Worm (Caenorhabditis elegans) whole organism, L1 larva: ENCODE data around the gene nhr-211.

Experiments
- C34B4.2 ChIP-seq: sonication (generic microtip); optimal IDR thresholded peaks from 2 replicates; lab custom pipeline; 2017; ENCODE audit warnings: mild to moderate bottlenecking, missing genetic modification characterization, missing compliant biosample characterization
- ama-1 ChIP-seq: fragments of 150-350 bp; optimal IDR thresholded peaks from 2 replicates; lab custom pipeline; 2014
- ceh-8 ChIP-seq: fragments of 200-800 bp; sonication (Bioruptor generic); optimal IDR thresholded peaks from 2 replicates; lab custom pipeline; 2018; ENCODE audit warnings: mild to moderate bottlenecking, missing genetic modification characterization, moderate library complexity, missing compliant biosample characterization
- ceh-82 ChIP-seq, 3 experiments: fragments of 150-350 bp in 1 of 3; sonication (generic microtip) in 2 of 3; optimal IDR thresholded peaks; 2 replicates each; lab custom pipeline; 2014 to 2017; ENCODE audit warnings: missing biosample characterization in 3 of 3, missing genetic modification characterization in 3 of 3
- ceh-88 ChIP-seq: fragments of 200-800 bp; sonication (Bioruptor generic); IDR thresholded peaks from 2 replicates; pipeline ENCODE4 v1.3.6; 2022; ENCODE audit warnings: missing genetic modification characterization, missing compliant biosample characterization
- ceh-90 ChIP-seq: sonication (generic microtip); optimal IDR thresholded peaks from 2 replicates; lab custom pipeline; 2016; ENCODE audit warnings: missing genetic modification characterization, missing compliant biosample characterization
- efl-1 ChIP-seq, 4 experiments: fragments of 150-350 bp; optimal IDR thresholded peaks in 3 of 4; peaks in 1 of 4; 1 replicate in 1 of 4; 2 replicates in 3 of 4; lab custom pipeline; 2014; ENCODE audit warnings: missing biosample characterization in 2 of 4, missing genetic modification characterization in 2 of 4, missing genetic modification reagents in 2 of 4
- elt-2 ChIP-seq: sonication (generic microtip); optimal IDR thresholded peaks from 2 replicates; lab custom pipeline; 2016; ENCODE audit warnings: missing genetic modification characterization, mild to moderate bottlenecking, inconsistent platforms, missing compliant biosample characterization, missing genetic modification reagents
- elt-3 ChIP-seq, 6 experiments: fragments of 150-350 bp in 1 of 6; sonication (generic microtip); optimal IDR thresholded peaks; 2 replicates each; lab custom pipeline; 2017 to 2018; ENCODE audit warnings: missing biosample characterization in 6 of 6, missing genetic modification characterization in 6 of 6, inconsistent platforms in 1 of 6
- ets-5 ChIP-seq: fragments of 200-800 bp; sonication (Bioruptor generic); IDR thresholded peaks from 2 replicates; pipeline ENCODE4 v1.3.6; 2022; ENCODE audit warnings: missing genetic modification characterization, missing compliant biosample characterization
- fkh-4 ChIP-seq: sonication (generic microtip); optimal IDR thresholded peaks from 2 replicates; lab custom pipeline; 2016; ENCODE audit warnings: missing compliant biosample characterization, missing genetic modification characterization, borderline replicate concordance
- fkh-8 ChIP-seq: sonication (generic microtip); optimal IDR thresholded peaks from 2 replicates; lab custom pipeline; 2016; ENCODE audit warnings: mild to moderate bottlenecking, missing genetic modification characterization, missing compliant biosample characterization
- fos-1 ChIP-seq: fragments of 150-350 bp; optimal IDR thresholded peaks from 2 replicates; lab custom pipeline; 2014; ENCODE audit warnings: missing biosample characterization, missing genetic modification characterization
- hlh-17 ChIP-seq: fragments of 200-800 bp; sonication (Bioruptor generic); optimal IDR thresholded peaks from 2 replicates; lab custom pipeline; 2018; ENCODE audit warnings: missing genetic modification characterization, mild to moderate bottlenecking, missing compliant biosample characterization, moderate library complexity, borderline replicate concordance
- hlh-4 ChIP-seq: sonication (generic microtip); optimal IDR thresholded peaks from 2 replicates; lab custom pipeline; 2016; ENCODE audit warnings: mild to moderate bottlenecking, missing genetic modification characterization, missing compliant biosample characterization
- lin-14 ChIP-seq: fragments of 200-800 bp; sonication (Bioruptor generic); optimal IDR thresholded peaks from 2 replicates; lab custom pipeline; 2018; ENCODE audit warnings: mild to moderate bottlenecking, missing genetic modification characterization, moderate library complexity, missing compliant biosample characterization
- lin-35 ChIP-seq, 2 experiments: fragments of 150-350 bp; optimal IDR thresholded peaks; 2 replicates each; lab custom pipeline; 2014; ENCODE audit warnings: missing biosample characterization in 2 of 2, missing genetic modification characterization in 2 of 2, missing genetic modification reagents in 2 of 2
- lin-39 ChIP-seq: fragments of 150-350 bp; optimal IDR thresholded peaks from 2 replicates; lab custom pipeline; 2014; ENCODE audit warnings: missing biosample characterization, missing genetic modification reagents, missing genetic modification characterization
- mef-2 ChIP-seq: fragments of 150-350 bp; optimal IDR thresholded peaks from 2 replicates; lab custom pipeline; 2014; ENCODE audit warnings: missing biosample characterization, missing genetic modification characterization
- nhr-11 ChIP-seq: fragments of 150-350 bp; optimal IDR thresholded peaks from 2 replicates; lab custom pipeline; 2014; ENCODE audit warnings: missing biosample characterization, missing genetic modification characterization
- nhr-19 ChIP-seq: fragments of 200-800 bp; sonication (Bioruptor generic); conservative IDR thresholded peaks from 2 replicates; pipeline ENCODE4 v1.3.6; 2022; ENCODE audit warnings: missing genetic modification characterization, missing compliant biosample characterization
- nhr-20 ChIP-seq: sonication (generic microtip); optimal IDR thresholded peaks from 2 replicates; lab custom pipeline; 2016; ENCODE audit warnings: mild to moderate bottlenecking, missing genetic modification characterization, missing compliant biosample characterization
- nhr-237 ChIP-seq: fragments of 150-350 bp; optimal IDR thresholded peaks from 2 replicates; lab custom pipeline; 2014; ENCODE audit warnings: missing biosample characterization, missing genetic modification characterization
- nhr-47 ChIP-seq: sonication (generic microtip); optimal IDR thresholded peaks from 2 replicates; lab custom pipeline; 2016; ENCODE audit warnings: mild to moderate bottlenecking, missing genetic modification characterization, moderate library complexity, missing compliant biosample characterization
- nhr-71 ChIP-seq: sonication (generic microtip); optimal IDR thresholded peaks from 2 replicates; lab custom pipeline; 2016; ENCODE audit warnings: mild to moderate bottlenecking, missing genetic modification characterization, moderate library complexity, missing compliant biosample characterization
- nhr-85 ChIP-seq: sonication (generic microtip); peaks from one replicate; lab custom pipeline; 2016; ENCODE audit warnings: missing genetic modification characterization, inconsistent platforms, missing compliant biosample characterization
- pqm-1 ChIP-seq: sonication (generic microtip); optimal IDR thresholded peaks from 3 replicates; lab custom pipeline; 2017; ENCODE audit warnings: missing biosample characterization, missing genetic modification characterization
- rnt-1 ChIP-seq: sonication (generic microtip); optimal IDR thresholded peaks from 2 replicates; lab custom pipeline; 2016; ENCODE audit warnings: mild to moderate bottlenecking, missing genetic modification characterization, moderate library complexity, missing compliant biosample characterization
- sup-37 ChIP-seq: fragments of 200-800 bp; sonication (Bioruptor generic); optimal IDR thresholded peaks from 2 replicates; lab custom pipeline; 2018; ENCODE audit warnings: mild to moderate bottlenecking, missing genetic modification characterization, missing compliant biosample characterization
- unc-130 ChIP-seq: fragments of 150-350 bp; optimal IDR thresholded peaks from 2 replicates; lab custom pipeline; 2017; ENCODE audit warnings: missing biosample characterization, missing genetic modification characterization, inconsistent platforms
- unc-30 ChIP-seq: sonication (generic microtip); optimal IDR thresholded peaks from 2 replicates; lab custom pipeline; 2017; ENCODE audit warnings: missing biosample characterization, missing genetic modification characterization
- unc-62 ChIP-seq: fragments of 150-350 bp; optimal IDR thresholded peaks from 2 replicates; lab custom pipeline; 2014; ENCODE audit warnings: missing biosample characterization, missing genetic modification reagents, missing genetic modification characterization
- xbp-1 ChIP-seq: sonication (generic microtip); optimal IDR thresholded peaks from 2 replicates; lab custom pipeline; 2016; ENCODE audit warnings: missing genetic modification characterization, missing compliant biosample characterization
- zip-4 ChIP-seq: fragments of 200-800 bp; sonication (Bioruptor generic); optimal IDR thresholded peaks from 2 replicates; lab custom pipeline; 2018; ENCODE audit warnings: mild to moderate bottlenecking, missing genetic modification characterization, moderate library complexity, missing compliant biosample characterization
- ztf-11 ChIP-seq, 2 experiments: sonication (generic microtip); optimal IDR thresholded peaks; 2 replicates each; lab custom pipeline; 2016 to 2017; ENCODE audit warnings: missing genetic modification characterization in 2 of 2, missing biosample characterization in 1 of 2, missing compliant biosample characterization in 1 of 2

Gene nhr-211

ce11 chrV:465355-465754, 21.4 kb upstream of the nhr-211 start (continued):
- TF ChIP-seq ceh-82 (tag; optimal IDR thresholded peaks at IDR 0.05; lab: Kevin White, UChicago) (no peak), unc-130 (tag; lab: Kevin White, UChicago) (no peak), nhr-237 (tag; lab: Kevin White, UChicago) (no peak), C34B4.2 (no peak), nhr-71 (tag; lab: Kevin White, UChicago) (peak; percentile 45), nhr-11 (tag; lab: Kevin White, UChicago) (no peak), hlh-17 (GFP tag; lab: Kevin White, UChicago) (no peak)

ce11 chrV:467507-467906, 19.3 kb upstream of the nhr-211 start:
- TF ChIP-seq efl-1 (optimal IDR thresholded peaks at IDR 0.05; lab: Kevin White, UChicago) (no peak), efl-1 (GFP tag; optimal IDR thresholded peaks at IDR 0.05 in 1 of 2; lab: Kevin White, UChicago) (peak in 1 of 2 experiments; percentile 85), ets-5 (GFP tag; lab: Robert Waterston, UW) (no peak)
- TF ChIP-seq, all 84 proteins: peak for 1

- TF ChIP-seq nhr-237 (tag; lab: Kevin White, UChicago), result no peak
- TF ChIP-seq fkh-8 (tag; lab: Kevin White, UChicago), result peak; percentile 14
These were observed 18.3 kb upstream of the nhr-211 start, which contains the start of gene srbc-57 for ce11 chrV:468460-468859. Gene srbc-57, minus strand, starts transcription at chrV:468560.

ce11 chrV:472589-472988, 14.2 kb upstream of the nhr-211 start, which contains the start of gene srt-31:
Gene srt-31, plus strand, starts transcription at chrV:472889.
- TF ChIP-seq elt-3 (tag; optimal IDR thresholded peaks at IDR 0.05; lab: Kevin White, UChicago), result no peak
- TF ChIP-seq ceh-88 (GFP tag; lab: Robert Waterston, UW), result no peak
- TF ChIP-seq nhr-19 (GFP tag; lab: Robert Waterston, UW), result no peak
- TF ChIP-seq nhr-47 (tag; lab: Kevin White, UChicago), result no peak
- no peak for TF ChIP-seq ceh-8 (GFP tag; lab: Kevin White, UChicago)
- no peak for TF ChIP-seq lin-14 (GFP tag; lab: Kevin White, UChicago)
- TF ChIP-seq fos-1 (tag; lab: Kevin White, UChicago), result no peak
- no peak for TF ChIP-seq ets-5 (GFP tag; lab: Robert Waterston, UW)
- TF ChIP-seq zip-4 (GFP tag; lab: Kevin White, UChicago), result no peak

ce11 chrV:474516-474915, 12.3 kb upstream of the nhr-211 start, which contains the start of gene nhr-99:
Gene nhr-99, plus strand, starts transcription at chrV:474778.
- TF ChIP-seq elt-2 (tag; lab: Kevin White, UChicago), result peak; percentile 62
- TF ChIP-seq lin-35 (GFP tag; optimal IDR thresholded peaks at IDR 0.05; lab: Kevin White, UChicago), result peak in 1 of 2 experiments; percentile 10
- no peak for TF ChIP-seq lin-39
- no peak for TF ChIP-seq nhr-85
- no peak for TF ChIP-seq mef-2
- TF ChIP-seq nhr-20 (tag; lab: Kevin White, UChicago), result peak; percentile 40
- TF ChIP-seq pqm-1, result no peak

DNA sequence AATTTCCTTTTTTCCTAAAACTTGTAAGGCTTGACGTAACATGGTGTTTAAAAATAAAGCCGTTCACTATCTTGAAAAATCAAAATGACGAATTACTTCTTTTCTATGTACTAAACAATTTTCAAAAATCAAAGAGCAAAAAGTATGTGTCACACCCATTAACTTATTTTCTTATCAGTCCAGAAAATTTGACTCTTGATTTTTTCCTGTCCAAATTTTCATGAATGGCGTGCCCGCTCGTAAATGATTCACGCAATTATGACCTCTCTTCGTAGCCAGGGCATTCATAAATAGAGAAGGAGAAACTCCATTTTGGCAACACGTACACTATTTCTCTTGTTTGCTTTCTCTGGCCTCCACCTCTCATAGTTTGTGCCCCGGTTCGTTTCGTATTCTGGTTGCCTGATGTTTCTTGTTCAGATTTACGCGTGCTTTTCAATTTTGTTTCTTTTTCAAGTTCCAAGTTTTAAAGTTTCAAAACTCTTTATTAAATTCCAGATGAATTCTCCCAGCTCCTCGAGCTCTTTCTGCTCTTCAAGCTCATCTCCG, 9.0 kb upstream of the nhr-211 start, which contains the start of gene nhr-55:
TSS of gene nhr-55 (plus strand) at position 499 of the 549 bp plus-strand sequence.
- TF ChIP-seq ztf-11 (tag; optimal IDR thresholded peaks at IDR 0.05; lab: Kevin White, UChicago) (no peak), hlh-4 (tag; lab: Kevin White, UChicago) (no peak), fkh-8 (tag; lab: Kevin White, UChicago) (peak; percentile 5), elt-2 (tag; lab: Kevin White, UChicago) (peak; percentile 14), lin-35 (GFP tag; optimal IDR thresholded peaks at IDR 0.05; lab: Kevin White, UChicago) (peak in 1 of 2 experiments; percentile 1)
- TF ChIP-seq, all 84 proteins: peak for 3

- no peak for TF ChIP-seq nhr-47 (tag; lab: Kevin White, UChicago)
- TF ChIP-seq ama-1 (lab: Kevin White, UChicago), result no peak
- TF ChIP-seq ceh-90, result no peak
- no peak for TF ChIP-seq xbp-1 (tag; lab: Kevin White, UChicago)
- no peak for TF ChIP-seq pqm-1
- TF ChIP-seq unc-30 (tag; lab: Kevin White, UChicago), result no peak
- no peak for TF ChIP-seq unc-62 (GFP tag; lab: Kevin White, UChicago)
- TF ChIP-seq rnt-1, result no peak
- TF ChIP-seq sup-37 (GFP tag; lab: Kevin White, UChicago), result no peak
- no peak for TF ChIP-seq fkh-4 (tag; lab: Kevin White, UChicago)
These were observed 7.7 kb upstream of the nhr-211 start for ce11 chrV:479046-479445.
